Worm (Caenorhabditis elegans) whole organism, L3 larva: ENCODE measurements around the gene F58E6.6.

Experiments
- R02D3.7 ChIP-seq: fragments of 150-350 bp; optimal IDR thresholded peaks from 2 replicates; lab custom pipeline; 2014; ENCODE audit warnings: missing biosample characterization, missing genetic modification characterization
- ZK546.5 ChIP-seq: sonication (generic microtip); optimal IDR thresholded peaks from 2 replicates; lab custom pipeline; 2017; ENCODE audit warnings: missing biosample characterization, missing genetic modification characterization
- aly-2 ChIP-seq: fragments of 150-350 bp; optimal IDR thresholded peaks from 2 replicates; lab custom pipeline; 2014; ENCODE audit warnings: missing biosample characterization, missing genetic modification characterization
- ama-1 ChIP-seq: fragments of 150-350 bp; optimal IDR thresholded peaks from 2 replicates; lab custom pipeline; 2018
- ceh-16 ChIP-seq: sonication (generic microtip); optimal IDR thresholded peaks from 2 replicates; lab custom pipeline; 2017; ENCODE audit warnings: missing biosample characterization, missing genetic modification characterization
- ceh-28 ChIP-seq: fragments of 150-350 bp; optimal IDR thresholded peaks from 2 replicates; lab custom pipeline; 2014; ENCODE audit warnings: missing biosample characterization, missing genetic modification reagents, missing genetic modification characterization
- ceh-9 ChIP-seq: sonication (generic microtip); optimal IDR thresholded peaks from 2 replicates; lab custom pipeline; 2018; ENCODE audit warnings: missing biosample characterization, missing genetic modification characterization
- daf-12 ChIP-seq: fragments of 150-350 bp; optimal IDR thresholded peaks from 2 replicates; lab custom pipeline; 2014; ENCODE audit warnings: missing biosample characterization, missing genetic modification reagents, missing genetic modification characterization
- egl-27 ChIP-seq: sonication (generic microtip); optimal IDR thresholded peaks from 4 replicates; lab custom pipeline; 2017; ENCODE audit warnings: missing biosample characterization, missing genetic modification reagents, missing genetic modification characterization
- egl-5 ChIP-seq: fragments of 150-350 bp; optimal IDR thresholded peaks from 2 replicates; lab custom pipeline; 2017; ENCODE audit warnings: missing biosample characterization, missing genetic modification reagents, missing genetic modification characterization, inconsistent platforms
- elt-1 ChIP-seq: fragments of 150-350 bp; optimal IDR thresholded peaks from 2 replicates; lab custom pipeline; 2014; ENCODE audit warnings: missing biosample characterization, missing genetic modification characterization
- elt-3 ChIP-seq, 3 experiments: fragments of 150-350 bp in 1 of 3; sonication (generic microtip) in 2 of 3; optimal IDR thresholded peaks; 2 replicates in 2 of 3; 4 replicates in 1 of 3; lab custom pipeline; 2014 to 2017; ENCODE audit warnings: missing biosample characterization in 3 of 3, missing genetic modification characterization in 3 of 3
- eor-1 ChIP-seq, 2 experiments: fragments of 150-350 bp; optimal IDR thresholded peaks; 2 replicates each; lab custom pipeline; 2014 to 2018; ENCODE audit warnings: missing biosample characterization in 2 of 2, missing genetic modification characterization in 2 of 2
- fkh-10 ChIP-seq: sonication (generic microtip); optimal IDR thresholded peaks from 2 replicates; lab custom pipeline; 2017; ENCODE audit warnings: missing biosample characterization, missing genetic modification reagents, missing genetic modification characterization
- fkh-2 ChIP-seq: fragments of 150-350 bp; optimal IDR thresholded peaks from 2 replicates; lab custom pipeline; 2014; ENCODE audit warnings: missing biosample characterization, missing genetic modification reagents, missing genetic modification characterization
- fos-1 ChIP-seq: fragments of 150-350 bp; optimal IDR thresholded peaks from 2 replicates; lab custom pipeline; 2014; ENCODE audit warnings: missing biosample characterization, missing genetic modification characterization
- hmg-11 ChIP-seq: sonication (generic microtip); optimal IDR thresholded peaks from 2 replicates; lab custom pipeline; 2016; ENCODE audit warnings: missing genetic modification characterization, missing compliant biosample characterization
- lin-15B ChIP-seq: fragments of 150-350 bp; optimal IDR thresholded peaks from 2 replicates; lab custom pipeline; 2014; ENCODE audit warnings: missing biosample characterization, missing genetic modification characterization
- mml-1 ChIP-seq: fragments of 150-350 bp; sonication (generic microtip); optimal IDR thresholded peaks from 3 replicates; lab custom pipeline; 2014; ENCODE audit warnings: missing biosample characterization, missing genetic modification characterization
- nhr-11 ChIP-seq: fragments of 150-350 bp; optimal IDR thresholded peaks from 2 replicates; lab custom pipeline; 2014; ENCODE audit warnings: missing biosample characterization, missing genetic modification characterization
- nhr-12 ChIP-seq: fragments of 150-350 bp; optimal IDR thresholded peaks from 2 replicates; lab custom pipeline; 2014; ENCODE audit warnings: missing biosample characterization, missing genetic modification characterization
- nhr-237 ChIP-seq: fragments of 150-350 bp; optimal IDR thresholded peaks from 2 replicates; lab custom pipeline; 2014; ENCODE audit warnings: missing biosample characterization, missing genetic modification characterization
- nhr-25 ChIP-seq: sonication (generic microtip); optimal IDR thresholded peaks from 2 replicates; lab custom pipeline; 2017; ENCODE audit warnings: missing biosample characterization, missing genetic modification characterization
- nhr-43 ChIP-seq: sonication (generic microtip); optimal IDR thresholded peaks from 2 replicates; lab custom pipeline; 2016; ENCODE audit warnings: mild to moderate bottlenecking, missing genetic modification characterization, missing compliant biosample characterization; ENCODE audit not compliant: poor library complexity, severe bottlenecking
- nhr-67 ChIP-seq: fragments of 150-350 bp; optimal IDR thresholded peaks from 2 replicates; lab custom pipeline; 2014; ENCODE audit warnings: missing biosample characterization, missing genetic modification characterization
- nhr-76 ChIP-seq: fragments of 150-350 bp; sonication (generic microtip); optimal IDR thresholded peaks from 5 replicates; lab custom pipeline; 2014; ENCODE audit warnings: missing biosample characterization, missing genetic modification characterization
- nhr-77 ChIP-seq: fragments of 150-350 bp; optimal IDR thresholded peaks from 2 replicates; lab custom pipeline; 2014; ENCODE audit warnings: missing biosample characterization, missing genetic modification characterization
- pqm-1 ChIP-seq: fragments of 150-350 bp; optimal IDR thresholded peaks from 2 replicates; lab custom pipeline; 2017; ENCODE audit warnings: missing biosample characterization, missing genetic modification characterization, inconsistent platforms
- sea-2 ChIP-seq: fragments of 150-350 bp; sonication (generic microtip); optimal IDR thresholded peaks from 4 replicates; lab custom pipeline; 2014; ENCODE audit warnings: missing biosample characterization, missing genetic modification reagents, missing genetic modification characterization
- skn-1 ChIP-seq: fragments of 150-350 bp; optimal IDR thresholded peaks from 2 replicates; lab custom pipeline; 2014; ENCODE audit warnings: missing biosample characterization, missing genetic modification characterization
- snpc-4 ChIP-seq: fragments of 150-350 bp; optimal IDR thresholded peaks from 2 replicates; lab custom pipeline; 2014; ENCODE audit warnings: missing biosample characterization, missing genetic modification characterization
- unc-39 ChIP-seq: sonication (generic microtip); optimal IDR thresholded peaks from 4 replicates; lab custom pipeline; 2017; ENCODE audit warnings: missing biosample characterization, missing genetic modification characterization
- zag-1 ChIP-seq: fragments of 150-350 bp; optimal IDR thresholded peaks from 2 replicates; lab custom pipeline; 2014; ENCODE audit warnings: missing biosample characterization, missing genetic modification characterization
- ztf-11 ChIP-seq: fragments of 150-350 bp; optimal IDR thresholded peaks from 2 replicates; lab custom pipeline; 2014; ENCODE audit warnings: missing biosample characterization, missing genetic modification characterization
- ztf-4 ChIP-seq: fragments of 150-350 bp; optimal IDR thresholded peaks from 2 replicates; lab custom pipeline; 2014; ENCODE audit warnings: missing biosample characterization, missing genetic modification characterization

F58E6.6 gene

ce11 chrV:9779418-9779817 lies 26.6 kb upstream of the F58E6.6 start, which contains the start of gene F46B6.4:
Gene F46B6.4, minus strand, starts transcription at chrV:9779518.
- TF ChIP-seq sea-2 (GFP tag; lab: Kevin White, UChicago) (no peak), skn-1 (no peak), nhr-43 (tag; lab: Kevin White, UChicago) (no peak), egl-5 (no peak), elt-1 (tag; lab: Kevin White, UChicago) (no peak), nhr-76 (tag; lab: Kevin White, UChicago) (no peak), nhr-67 (no peak), ceh-16 (tag; lab: Kevin White, UChicago) (no peak), ZK546.5 (tag; lab: Kevin White, UChicago) (no peak), aly-2 (no peak), ceh-9 (tag; lab: Kevin White, UChicago) (no peak), nhr-12 (tag; lab: Kevin White, UChicago) (no peak), egl-27 (tag; lab: Kevin White, UChicago) (no peak), hmg-11 (tag; lab: Kevin White, UChicago) (no peak)

- TF ChIP-seq daf-12 (tag; lab: Kevin White, UChicago) (no peak), hmg-11 (tag; lab: Kevin White, UChicago) (no peak), eor-1 (tag; optimal IDR thresholded peaks at IDR 0.05; lab: Kevin White, UChicago) (no peak), zag-1 (tag; lab: Kevin White, UChicago) (no peak), mml-1 (tag; lab: Kevin White, UChicago) (no peak), lin-15B (tag; lab: Kevin White, UChicago) (no peak), fos-1 (tag; lab: Kevin White, UChicago) (no peak)
Measured at ce11 chrV:9777645-9778044, 24.8 kb upstream of the F58E6.6 start, which contains the start of gene smg-4. Gene smg-4, minus strand, starts transcription at chrV:9777745.

ce11 chrV:9775734-9776133 lies 22.9 kb upstream of the F58E6.6 start, which contains the start of gene F46B6.12:
Gene F46B6.12, minus strand, starts transcription at chrV:9775834.
- TF ChIP-seq fkh-10 (no peak), ceh-28 (no peak), fkh-2 (tag; lab: Kevin White, UChicago) (no peak), egl-27 (tag; lab: Kevin White, UChicago) (no peak), skn-1 (no peak), nhr-67 (no peak), nhr-43 (tag; lab: Kevin White, UChicago) (no peak), snpc-4 (tag; lab: Kevin White, UChicago) (no peak), unc-39 (tag; lab: Kevin White, UChicago) (no peak), nhr-237 (tag; lab: Kevin White, UChicago) (no peak), nhr-77 (tag; lab: Kevin White, UChicago) (no peak), R02D3.7 (no peak), pqm-1 (tag; lab: Kevin White, UChicago) (no peak)

- TF ChIP-seq ztf-11 (tag; lab: Kevin White, UChicago) (no peak), sea-2 (GFP tag; lab: Kevin White, UChicago) (no peak), snpc-4 (tag; lab: Kevin White, UChicago) (no peak), egl-5 (no peak), nhr-43 (tag; lab: Kevin White, UChicago) (no peak), elt-3 (tag; optimal IDR thresholded peaks at IDR 0.05; lab: Kevin White, UChicago) (no peak), mml-1 (tag; lab: Kevin White, UChicago) (no peak), ceh-16 (tag; lab: Kevin White, UChicago) (no peak), pqm-1 (tag; lab: Kevin White, UChicago) (no peak), nhr-11 (tag; lab: Kevin White, UChicago) (no peak), unc-39 (tag; lab: Kevin White, UChicago) (no peak), ZK546.5 (tag; lab: Kevin White, UChicago) (no peak), nhr-25 (tag; lab: Kevin White, UChicago) (no peak), fkh-2 (tag; lab: Kevin White, UChicago) (no peak), lin-15B (tag; lab: Kevin White, UChicago) (no peak), ceh-28 (no peak), ama-1 (lab: Kevin White, UChicago) (no peak), ztf-4 (tag; lab: Kevin White, UChicago) (no peak), ceh-9 (tag; lab: Kevin White, UChicago) (no peak), nhr-12 (tag; lab: Kevin White, UChicago) (no peak)
Measured at ce11 chrV:9771970-9772369, 19.2 kb upstream of the F58E6.6 start, which contains the start of gene F46B6.2. Gene F46B6.2, plus strand, starts transcription at chrV:9772285.
